Worm (Caenorhabditis elegans) whole organism, L4/young adult: ENCODE results near the gene F40H3.3.

ENCODE experiments used
- dao-5 ChIP-seq: sonication (generic microtip); optimal IDR thresholded peaks from 2 replicates; lab custom pipeline; 2016; ENCODE audit warnings: missing genotype, missing genetic modification characterization, moderate library complexity, missing compliant biosample characterization
- him-1 ChIP-seq: sonication (generic microtip); optimal IDR thresholded peaks from 2 replicates; lab custom pipeline; 2016; ENCODE audit warnings: missing genotype, missing genetic modification reagents, missing genetic modification characterization, missing compliant biosample characterization

- TF ChIP-seq him-1 (tag; lab: Kevin White, UChicago) (no peak), dao-5 (tag; lab: Kevin White, UChicago) (no peak)
These were observed 13.2 kb upstream of the F40H3.3 start for ce11 chrII:6158111-6158510.
